Worm (Caenorhabditis elegans): ENCODE data around the gene C14C11.2.

ce11 chrV:5634445-5634844, 26.5 kb upstream of the C14C11.2 start:
- TF ChIP-seq scrt-1 (GFP tag; IDR thresholded peaks at IDR 0.05), result no peak
- TF ChIP-seq ama-1 (optimal IDR thresholded peaks at IDR 0.05), result no peak
- TF ChIP-seq ceh-36 (tag; optimal IDR thresholded peaks at IDR 0.05), result no peak
- TF ChIP-seq tbx-37 (GFP tag; conservative IDR thresholded peaks at IDR 0.05), result no peak
- no peak for TF ChIP-seq B0310.2 (tag; optimal IDR thresholded peaks at IDR 0.05)
- TF ChIP-seq aly-1 (tag; optimal IDR thresholded peaks at IDR 0.05), result no peak
